Worm (Caenorhabditis elegans) whole organism, L1 larva: Measurements from ENCODE around the gene lipl-8.
"Not testable (repeated sequence)": the region's sequence is repeated elsewhere in the genome, so short reads cannot be mapped to it uniquely, and the experiment has no call there.

ENCODE experiments used
- C04F5.9 ChIP-seq: sonication (generic microtip); optimal IDR thresholded peaks from 2 replicates; lab custom pipeline; 2016; ENCODE audit warnings: missing genetic modification characterization, missing compliant biosample characterization
- blmp-1 ChIP-seq: fragments of 150-350 bp; optimal IDR thresholded peaks from 2 replicates; lab custom pipeline; 2014; ENCODE audit warnings: missing biosample characterization, missing genetic modification characterization
- ceh-82 ChIP-seq, 3 experiments: fragments of 150-350 bp in 1 of 3; sonication (generic microtip) in 2 of 3; optimal IDR thresholded peaks; 2 replicates each; lab custom pipeline; 2014 to 2017; ENCODE audit warnings: missing biosample characterization in 3 of 3, missing genetic modification characterization in 3 of 3
- ceh-90 ChIP-seq: sonication (generic microtip); optimal IDR thresholded peaks from 2 replicates; lab custom pipeline; 2016; ENCODE audit warnings: missing genetic modification characterization, missing compliant biosample characterization
- dpl-1 ChIP-seq, 3 experiments: fragments of 150-350 bp in 2 of 3; sonication (generic microtip) in 1 of 3; optimal IDR thresholded peaks; 2 replicates each; lab custom pipeline; 2014 to 2017; ENCODE audit warnings: missing biosample characterization in 3 of 3, missing genetic modification characterization in 3 of 3, missing genetic modification reagents in 3 of 3
- efl-1 ChIP-seq, 4 experiments: fragments of 150-350 bp; optimal IDR thresholded peaks in 3 of 4; peaks in 1 of 4; 1 replicate in 1 of 4; 2 replicates in 3 of 4; lab custom pipeline; 2014; ENCODE audit warnings: missing biosample characterization in 2 of 4, missing genetic modification characterization in 2 of 4, missing genetic modification reagents in 2 of 4
- efl-3 ChIP-seq: fragments of 200-800 bp; sonication (Bioruptor generic); optimal IDR thresholded peaks from 2 replicates; lab custom pipeline; 2018; ENCODE audit warnings: mild to moderate bottlenecking, missing genetic modification characterization, missing compliant biosample characterization
- elt-3 ChIP-seq, 6 experiments: fragments of 150-350 bp in 1 of 6; sonication (generic microtip); optimal IDR thresholded peaks; 2 replicates each; lab custom pipeline; 2017 to 2018; ENCODE audit warnings: missing biosample characterization in 6 of 6, missing genetic modification characterization in 6 of 6, inconsistent platforms in 1 of 6
- fkh-4 ChIP-seq: sonication (generic microtip); optimal IDR thresholded peaks from 2 replicates; lab custom pipeline; 2016; ENCODE audit warnings: missing compliant biosample characterization, missing genetic modification characterization, borderline replicate concordance
- fos-1 ChIP-seq: fragments of 150-350 bp; optimal IDR thresholded peaks from 2 replicates; lab custom pipeline; 2014; ENCODE audit warnings: missing biosample characterization, missing genetic modification characterization
- hlh-4 ChIP-seq: sonication (generic microtip); optimal IDR thresholded peaks from 2 replicates; lab custom pipeline; 2016; ENCODE audit warnings: mild to moderate bottlenecking, missing genetic modification characterization, missing compliant biosample characterization
- hpl-2 ChIP-seq: fragments of 150-350 bp; optimal IDR thresholded peaks from 2 replicates; lab custom pipeline; 2014; ENCODE audit warnings: missing biosample characterization, missing genetic modification reagents, missing genetic modification characterization
- jun-1 ChIP-seq: fragments of 150-350 bp; optimal IDR thresholded peaks from 2 replicates; lab custom pipeline; 2014; ENCODE audit warnings: missing biosample characterization, missing genetic modification reagents, missing genetic modification characterization
- lin-14 ChIP-seq: fragments of 200-800 bp; sonication (Bioruptor generic); optimal IDR thresholded peaks from 2 replicates; lab custom pipeline; 2018; ENCODE audit warnings: mild to moderate bottlenecking, missing genetic modification characterization, moderate library complexity, missing compliant biosample characterization
- lin-35 ChIP-seq, 2 experiments: fragments of 150-350 bp; optimal IDR thresholded peaks; 2 replicates each; lab custom pipeline; 2014; ENCODE audit warnings: missing biosample characterization in 2 of 2, missing genetic modification characterization in 2 of 2, missing genetic modification reagents in 2 of 2
- lir-3 ChIP-seq: sonication (generic microtip); optimal IDR thresholded peaks from 2 replicates; lab custom pipeline; 2016; ENCODE audit warnings: mild to moderate bottlenecking, missing genetic modification characterization, moderate library complexity, missing compliant biosample characterization; ENCODE audit not compliant: poor library complexity
- lsy-2 ChIP-seq, 2 experiments: fragments of 150-350 bp; optimal IDR thresholded peaks; 2 replicates each; lab custom pipeline; 2014; ENCODE audit warnings: missing biosample characterization in 2 of 2, missing genetic modification characterization in 2 of 2
- mab-9 ChIP-seq: fragments of 200-800 bp; sonication (Bioruptor generic); IDR thresholded peaks from 2 replicates; pipeline ENCODE4 v1.3.6; 2022; ENCODE audit warnings: missing genetic modification reagents, missing genetic modification characterization, missing compliant biosample characterization
- mdl-1 ChIP-seq, 2 experiments: fragments of 150-350 bp; optimal IDR thresholded peaks; 2 replicates each; lab custom pipeline; 2014 to 2017; ENCODE audit warnings: missing biosample characterization in 2 of 2, missing genetic modification characterization in 2 of 2, inconsistent platforms in 1 of 2
- mef-2 ChIP-seq: fragments of 150-350 bp; optimal IDR thresholded peaks from 2 replicates; lab custom pipeline; 2014; ENCODE audit warnings: missing biosample characterization, missing genetic modification characterization
- nhr-12 ChIP-seq: sonication (generic microtip); optimal IDR thresholded peaks from 2 replicates; lab custom pipeline; 2017; ENCODE audit warnings: missing biosample characterization, missing genetic modification characterization
- nhr-47 ChIP-seq: sonication (generic microtip); optimal IDR thresholded peaks from 2 replicates; lab custom pipeline; 2016; ENCODE audit warnings: mild to moderate bottlenecking, missing genetic modification characterization, moderate library complexity, missing compliant biosample characterization
- nhr-76 ChIP-seq: sonication (generic microtip); optimal IDR thresholded peaks from 2 replicates; lab custom pipeline; 2017; ENCODE audit warnings: missing biosample characterization, missing genetic modification characterization
- nhr-77 ChIP-seq: fragments of 150-350 bp; optimal IDR thresholded peaks from 2 replicates; lab custom pipeline; 2014; ENCODE audit warnings: missing biosample characterization, missing genetic modification characterization
- nhr-84 ChIP-seq: sonication (generic microtip); optimal IDR thresholded peaks from 2 replicates; lab custom pipeline; 2017; ENCODE audit warnings: missing biosample characterization, missing genetic modification characterization
- pqm-1 ChIP-seq: sonication (generic microtip); optimal IDR thresholded peaks from 3 replicates; lab custom pipeline; 2017; ENCODE audit warnings: missing biosample characterization, missing genetic modification characterization
- rnt-1 ChIP-seq: sonication (generic microtip); optimal IDR thresholded peaks from 2 replicates; lab custom pipeline; 2016; ENCODE audit warnings: mild to moderate bottlenecking, missing genetic modification characterization, moderate library complexity, missing compliant biosample characterization
- skn-1 ChIP-seq: fragments of 150-350 bp; optimal IDR thresholded peaks from 2 replicates; lab custom pipeline; 2014; ENCODE audit warnings: missing biosample characterization, missing genetic modification characterization
- snpc-4 ChIP-seq: fragments of 150-350 bp; optimal IDR thresholded peaks from 2 replicates; lab custom pipeline; 2014; ENCODE audit warnings: missing biosample characterization, missing genetic modification characterization
- snu-23 ChIP-seq: sonication (generic microtip); optimal IDR thresholded peaks from 2 replicates; lab custom pipeline; 2016; ENCODE audit warnings: missing genetic modification characterization, missing compliant biosample characterization
- sox-4 ChIP-seq: sonication (generic microtip); optimal IDR thresholded peaks from 2 replicates; lab custom pipeline; 2016; ENCODE audit warnings: missing genetic modification characterization, missing compliant biosample characterization
- sptf-1 ChIP-seq: fragments of 150-350 bp; optimal IDR thresholded peaks from 2 replicates; lab custom pipeline; 2014; ENCODE audit warnings: missing biosample characterization, missing genetic modification characterization
- sup-37 ChIP-seq: fragments of 200-800 bp; sonication (Bioruptor generic); optimal IDR thresholded peaks from 2 replicates; lab custom pipeline; 2018; ENCODE audit warnings: mild to moderate bottlenecking, missing genetic modification characterization, missing compliant biosample characterization
- tlp-1 ChIP-seq: fragments of 150-350 bp; optimal IDR thresholded peaks from 2 replicates; lab custom pipeline; 2014; ENCODE audit warnings: missing biosample characterization, missing genetic modification characterization
- unc-98 ChIP-seq: fragments of 200-800 bp; sonication (Bioruptor generic); IDR thresholded peaks from 2 replicates; pipeline ENCODE4 v1.3.6; 2022; ENCODE audit warnings: missing genetic modification characterization, missing compliant biosample characterization
- xbp-1 ChIP-seq: sonication (generic microtip); optimal IDR thresholded peaks from 2 replicates; lab custom pipeline; 2016; ENCODE audit warnings: missing genetic modification characterization, missing compliant biosample characterization
- ztf-4 ChIP-seq: fragments of 150-350 bp; optimal IDR thresholded peaks from 2 replicates; lab custom pipeline; 2014; ENCODE audit warnings: missing biosample characterization, missing genetic modification characterization

The lipl-8 gene

ce11 chrV:14773048-14773447, 24.5 kb upstream of the lipl-8 start, which contains the start of gene haf-7:
Gene haf-7 (plus strand): TSS chrV:14773258.
- TF ChIP-seq jun-1 (tag; lab: Kevin White, UChicago), result peak; percentile 21
- no peak for TF ChIP-seq blmp-1
- no peak for TF ChIP-seq hlh-4 (tag; lab: Kevin White, UChicago)
- peak in 2 of 6 experiments; percentile 10 to 44 for TF ChIP-seq elt-3 (tag; optimal IDR thresholded peaks at IDR 0.05; lab: Kevin White, UChicago)
- peak in 1 of 2 experiments; percentile 67 for TF ChIP-seq lsy-2 (tag; optimal IDR thresholded peaks at IDR 0.05; lab: Kevin White, UChicago)
- TF ChIP-seq skn-1 (tag; lab: Kevin White, UChicago), result peak; percentile 83
- peak in 2 of 3 experiments; percentile 1 to 11 for TF ChIP-seq dpl-1 (GFP tag; optimal IDR thresholded peaks at IDR 0.05; lab: Kevin White, UChicago)
- TF ChIP-seq hpl-2 (GFP tag; lab: Kevin White, UChicago), result no peak
- peak; percentile 22 for TF ChIP-seq fos-1
- TF ChIP-seq unc-98 (GFP tag; lab: Robert Waterston, UW), result no peak
- peak; percentile 22 to 33 for TF ChIP-seq lin-35 (GFP tag; optimal IDR thresholded peaks at IDR 0.05; lab: Kevin White, UChicago)
- peak; percentile 36 for TF ChIP-seq rnt-1 (tag; lab: Kevin White, UChicago)
- TF ChIP-seq efl-1 (optimal IDR thresholded peaks at IDR 0.05; lab: Kevin White, UChicago), result peak; percentile 39 to 50
- TF ChIP-seq efl-1 (GFP tag; optimal IDR thresholded peaks at IDR 0.05 in 1 of 2; lab: Kevin White, UChicago), result no peak

ce11 chrV:14763582-14763981, 15.1 kb upstream of the lipl-8 start:
- TF ChIP-seq C04F5.9 (tag; lab: Kevin White, UChicago) (no peak), efl-1 (optimal IDR thresholded peaks at IDR 0.05; lab: Kevin White, UChicago) (no peak), efl-1 (GFP tag; optimal IDR thresholded peaks at IDR 0.05 in 1 of 2; lab: Kevin White, UChicago) (peak in 1 of 2 experiments; percentile 79), sup-37 (GFP tag; lab: Kevin White, UChicago) (no peak), xbp-1 (no peak)

- TF ChIP-seq snpc-4 (tag; lab: Kevin White, UChicago) (no peak), hpl-2 (GFP tag; lab: Kevin White, UChicago) (no peak), efl-3 (GFP tag; lab: Kevin White, UChicago) (no peak), lin-14 (GFP tag; lab: Kevin White, UChicago) (no peak), nhr-47 (tag; lab: Kevin White, UChicago) (no peak), tlp-1 (tag; lab: Kevin White, UChicago) (no peak), efl-1 (optimal IDR thresholded peaks at IDR 0.05; lab: Kevin White, UChicago) (no peak), efl-1 (GFP tag; optimal IDR thresholded peaks at IDR 0.05 in 1 of 2; lab: Kevin White, UChicago) (peak in 1 of 2 experiments; percentile 12), mef-2 (tag; lab: Kevin White, UChicago) (no peak), snu-23 (no peak)
These were observed 14.1 kb upstream of the lipl-8 start for ce11 chrV:14762563-14762962.

- TF ChIP-seq snpc-4 (tag; lab: Kevin White, UChicago); ceh-82 (tag; optimal IDR thresholded peaks at IDR 0.05; lab: Kevin White, UChicago); mdl-1 (tag; optimal IDR thresholded peaks at IDR 0.05; lab: Kevin White, UChicago): not testable (repeated sequence)
These were observed 1.8 kb upstream of the lipl-8 start, which contains the start of gene nspa-10 for ce11 chrV:14750357-14750756. Gene nspa-10 (minus strand): TSS chrV:14750457.

ce11 chrV:14746975-14747374, 1.5 kb downstream of the lipl-8 start:
- TF ChIP-seq lsy-2 (tag; optimal IDR thresholded peaks at IDR 0.05; lab: Kevin White, UChicago), result no peak
- no peak for TF ChIP-seq mab-9
- TF ChIP-seq nhr-12, result no peak
- no peak for TF ChIP-seq lir-3 (tag; lab: Kevin White, UChicago)
- TF ChIP-seq sptf-1 (tag; lab: Kevin White, UChicago), result no peak
- TF ChIP-seq fkh-4 (tag; lab: Kevin White, UChicago), result no peak

- TF ChIP-seq ztf-4 (tag; lab: Kevin White, UChicago) (no peak), jun-1 (tag; lab: Kevin White, UChicago) (no peak), ceh-90 (no peak), sox-4 (tag; lab: Kevin White, UChicago) (no peak), snu-23 (no peak), elt-3 (tag; optimal IDR thresholded peaks at IDR 0.05; lab: Kevin White, UChicago) (no peak), efl-1 (optimal IDR thresholded peaks at IDR 0.05; lab: Kevin White, UChicago) (no peak), efl-1 (GFP tag; optimal IDR thresholded peaks at IDR 0.05 in 1 of 2; lab: Kevin White, UChicago) (no peak), nhr-76 (tag; lab: Kevin White, UChicago) (no peak), nhr-77 (tag; lab: Kevin White, UChicago) (no peak), nhr-84 (tag; lab: Kevin White, UChicago) (no peak), nhr-12 (no peak), pqm-1 (tag; lab: Kevin White, UChicago) (no peak)
These were observed 3.7 kb downstream of the lipl-8 start for ce11 chrV:14744824-14745223.
